Worm (Caenorhabditis elegans): ENCODE results near the gene pmp-1.

DNA sequence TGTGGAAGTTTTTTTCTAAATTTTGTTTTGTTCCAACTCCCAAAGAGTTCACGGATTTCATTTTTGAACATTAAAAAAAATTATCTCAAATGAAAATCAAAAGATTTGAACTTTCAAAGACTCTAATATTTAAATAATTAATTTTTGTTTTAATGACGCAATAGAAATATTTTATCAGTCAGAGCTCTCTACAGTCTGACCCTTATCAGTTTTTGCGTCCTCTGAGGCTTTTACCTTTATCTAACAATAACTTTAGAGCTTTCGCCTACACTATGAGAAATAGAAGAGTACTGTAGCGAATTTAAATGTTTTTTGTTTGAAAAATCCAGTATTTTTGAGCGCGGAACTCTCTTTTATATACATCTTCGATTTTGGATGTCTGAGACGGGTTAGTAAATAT is 35.3 kb upstream of the pmp-1 start, which contains the start of gene B0252.5:
- TF ChIP-seq syd-9 (tag; optimal IDR thresholded peaks at IDR 0.05) (no peak), pros-1 (tag; optimal IDR thresholded peaks at IDR 0.05) (no peak), nhr-11 (tag; optimal IDR thresholded peaks at IDR 0.05) (no peak), ama-1 (optimal IDR thresholded peaks at IDR 0.05) (no peak), sox-4 (tag; optimal IDR thresholded peaks at IDR 0.05) (no peak), K02D7.2 (tag; optimal IDR thresholded peaks at IDR 0.05) (no peak), ets-4 (tag; optimal IDR thresholded peaks at IDR 0.05) (no peak), fkh-10 (GFP tag; optimal IDR thresholded peaks at IDR 0.05) (no peak), pqm-1 (tag; optimal IDR thresholded peaks at IDR 0.05) (no peak), ceh-6 (GFP tag; optimal IDR thresholded peaks at IDR 0.05) (no peak), pag-3 (tag; optimal IDR thresholded peaks at IDR 0.05; ENCODE audit: borderline replicate concordance) (no peak), tbx-7 (tag; optimal IDR thresholded peaks at IDR 0.05) (no peak), lim-6 (tag; optimal IDR thresholded peaks at IDR 0.05) (no peak), unc-86 (tag; optimal IDR thresholded peaks at IDR 0.05) (no peak)
